Fruit fly (Drosophila melanogaster) whole organism, embryonic: ENCODE results near the gene stet.

Source experiments
- ATbp ChIP-seq: fragments of 200-800 bp; sonication (Bioruptor generic); optimal IDR thresholded peaks from 2 replicates; lab custom pipeline; 2017; ENCODE audit warnings: missing biosample characterization, mild to moderate bottlenecking, missing genetic modification characterization, missing genetic modification reagents
- CG12155 ChIP-seq: fragments of 200-800 bp; sonication (Bioruptor generic); optimal IDR thresholded peaks from 3 replicates; lab custom pipeline; 2016; ENCODE audit warnings: missing biosample characterization, missing genetic modification characterization
- CG12942 ChIP-seq: fragments of 200-800 bp; sonication (Bioruptor generic); optimal IDR thresholded peaks from 3 replicates; lab custom pipeline; 2016; ENCODE audit warnings: missing biosample characterization, missing genetic modification characterization
- CG14710 ChIP-seq: fragments of 200-800 bp; sonication (Bioruptor generic); optimal IDR thresholded peaks from 3 replicates; lab custom pipeline; 2019; ENCODE audit warnings: missing biosample characterization, mild to moderate bottlenecking, missing genetic modification characterization, moderate library complexity
- CG14860 ChIP-seq: fragments of 200-800 bp; sonication (Bioruptor generic); IDR thresholded peaks from 3 replicates; pipeline ENCODE4 v1.3.6; 2022; ENCODE audit warnings: missing biosample characterization, missing genetic modification characterization; ENCODE audit not compliant: partially characterized antibody
- CG1602 ChIP-seq: fragments of 200-800 bp; sonication (Bioruptor generic); optimal IDR thresholded peaks from 3 replicates; lab custom pipeline; 2016; ENCODE audit warnings: missing biosample characterization, missing genetic modification characterization
- CG16813 ChIP-seq: fragments of 200-800 bp; sonication (Bioruptor generic); IDR thresholded peaks from 3 replicates; pipeline ENCODE4 v1.3.6; 2022; ENCODE audit warnings: missing biosample characterization, missing genetic modification characterization; ENCODE audit not compliant: partially characterized antibody
- CG16815 ChIP-seq: fragments of 200-800 bp; sonication (Bioruptor generic); optimal IDR thresholded peaks from 3 replicates; lab custom pipeline; 2017; ENCODE audit warnings: missing biosample characterization, mild to moderate bottlenecking, missing genetic modification characterization
- CG17328 ChIP-seq: fragments of 200-800 bp; sonication (Bioruptor generic); IDR thresholded peaks from 2 replicates; pipeline ENCODE4 v1.3.6; 2022; ENCODE audit warnings: missing biosample characterization, missing genetic modification characterization
- CG2712 ChIP-seq: fragments of 200-800 bp; optimal IDR thresholded peaks from 3 replicates; lab custom pipeline; 2019; ENCODE audit warnings: missing biosample characterization, mild to moderate bottlenecking, missing genetic modification characterization, moderate library complexity
- CG2889 ChIP-seq: fragments of 200-800 bp; sonication (Bioruptor generic); IDR thresholded peaks from 3 replicates; pipeline ENCODE4 v1.3.6; 2022; ENCODE audit warnings: missing biosample characterization, missing genetic modification characterization
- CG30403 ChIP-seq: fragments of 200-800 bp; sonication (Bioruptor generic); optimal IDR thresholded peaks from 3 replicates; lab custom pipeline; 2016; ENCODE audit warnings: missing biosample characterization, missing genetic modification characterization
- CG31224 ChIP-seq: fragments of 200-800 bp; sonication (Bioruptor generic); IDR thresholded peaks from 2 replicates; pipeline ENCODE4 v1.3.6; 2022; ENCODE audit warnings: missing biosample characterization, missing genetic modification characterization
- CG33213 ChIP-seq: fragments of 200-800 bp; sonication (Bioruptor generic); optimal IDR thresholded peaks from 3 replicates; lab custom pipeline; 2016; ENCODE audit warnings: missing biosample characterization, missing genetic modification characterization
- CG5953 ChIP-seq: fragments of 200-800 bp; sonication (Bioruptor generic); IDR thresholded peaks from 2 replicates; pipeline ENCODE4 v1.3.6; 2022; ENCODE audit warnings: missing biosample characterization, missing genetic modification characterization
- CG6654 ChIP-seq: fragments of 200-800 bp; sonication (Bioruptor generic); optimal IDR thresholded peaks from 2 replicates; lab custom pipeline; 2017; ENCODE audit warnings: missing biosample characterization, mild to moderate bottlenecking, missing genetic modification characterization
- CG6791 ChIP-seq: fragments of 200-800 bp; sonication (Bioruptor generic); IDR thresholded peaks from 3 replicates; pipeline ENCODE4 v1.3.6; 2022; ENCODE audit warnings: missing biosample characterization, missing genetic modification characterization; ENCODE audit not compliant: partially characterized antibody
- CG7372 ChIP-seq: fragments of 200-800 bp; sonication (Bioruptor generic); IDR thresholded peaks from 2 replicates; pipeline ENCODE4 v1.3.6; 2022; ENCODE audit warnings: missing biosample characterization, missing genetic modification characterization
- Drgx ChIP-seq: fragments of 200-800 bp; sonication (Bioruptor generic); IDR thresholded peaks from 2 replicates; pipeline ENCODE4 v1.3.6; 2022; ENCODE audit warnings: missing biosample characterization, missing genetic modification characterization
- E2f1 ChIP-seq: fragments of 200-800 bp; sonication (Bioruptor generic); IDR thresholded peaks from 2 replicates; pipeline ENCODE4 v1.3.6; 2022; ENCODE audit warnings: missing biosample characterization, missing genetic modification characterization
- Ets65A ChIP-seq: fragments of 200-800 bp; sonication (Bioruptor generic); peaks from one replicate; lab custom pipeline; 2016; ENCODE audit warnings: missing biosample characterization, missing genetic modification characterization
- HLH4C ChIP-seq: fragments of 200-800 bp; sonication (Bioruptor generic); IDR thresholded peaks from 3 replicates; pipeline ENCODE4 v1.3.6; 2022; ENCODE audit warnings: missing biosample characterization, missing genetic modification characterization; ENCODE audit not compliant: partially characterized antibody
- HLHmδ ChIP-seq: fragments of 200-800 bp; sonication (Bioruptor generic); optimal IDR thresholded peaks from 2 replicates; lab custom pipeline; 2018; ENCODE audit warnings: missing biosample characterization, mild to moderate bottlenecking, missing genetic modification characterization, moderate library complexity
- Hr3 ChIP-seq: fragments of 200-800 bp; sonication (Bioruptor generic); optimal IDR thresholded peaks from 3 replicates; lab custom pipeline; 2016; ENCODE audit warnings: missing biosample characterization, missing genetic modification characterization
- Sox100B ChIP-seq: fragments of 200-800 bp; sonication (Bioruptor generic); optimal IDR thresholded peaks from 3 replicates; lab custom pipeline; 2018; ENCODE audit warnings: missing biosample characterization, mild to moderate bottlenecking, missing genetic modification characterization
- chinmo ChIP-seq: fragments of 200-800 bp; sonication (Bioruptor generic); IDR thresholded peaks from 4 replicates; pipeline ENCODE4 v1.3.6; 2022; ENCODE audit warnings: missing biosample characterization, missing genetic modification characterization; ENCODE audit not compliant: partially characterized antibody
- crol ChIP-seq: fragments of 200-800 bp; sonication (Bioruptor generic); IDR thresholded peaks from 2 replicates; pipeline ENCODE4 v1.3.6; 2022; ENCODE audit warnings: missing biosample characterization, missing genetic modification characterization
- dimm ChIP-seq: fragments of 200-800 bp; sonication (Bioruptor generic); IDR thresholded peaks from 2 replicates; pipeline ENCODE4 v1.3.6; 2022; ENCODE audit warnings: missing biosample characterization, missing genetic modification characterization
- dysf ChIP-seq: fragments of 200-800 bp; sonication (Bioruptor generic); IDR thresholded peaks from 3 replicates; pipeline ENCODE4 v1.3.6; 2022; ENCODE audit warnings: missing biosample characterization, missing genetic modification characterization
- gcm2 ChIP-seq: fragments of 200-800 bp; sonication (Bioruptor generic); optimal IDR thresholded peaks from 2 replicates; lab custom pipeline; 2016; ENCODE audit warnings: missing biosample characterization, missing genetic modification characterization
- grau ChIP-seq: fragments of 200-800 bp; optimal IDR thresholded peaks from 3 replicates; lab custom pipeline; 2019; ENCODE audit warnings: missing biosample characterization, mild to moderate bottlenecking, missing genetic modification characterization, moderate library complexity
- gsb ChIP-seq: fragments of 200-800 bp; sonication (Bioruptor generic); IDR thresholded peaks from 2 replicates; pipeline ENCODE4 v1.3.6; 2022; ENCODE audit warnings: missing biosample characterization, missing genetic modification characterization
- ham ChIP-seq: fragments of 200-800 bp; sonication (Bioruptor generic); IDR thresholded peaks from 2 replicates; pipeline ENCODE4 v1.3.6; 2022; ENCODE audit warnings: missing biosample characterization, missing genetic modification characterization
- inv ChIP-seq: fragments of 200-800 bp; sonication (Bioruptor generic); IDR thresholded peaks from 2 replicates; pipeline ENCODE4 v1.3.6; 2022; ENCODE audit warnings: missing biosample characterization, missing genetic modification characterization; ENCODE audit not compliant: partially characterized antibody
- klu ChIP-seq: fragments of 200-800 bp; sonication (Bioruptor generic); IDR thresholded peaks from 2 replicates; pipeline ENCODE4 v1.3.6; 2022; ENCODE audit warnings: missing biosample characterization, missing genetic modification characterization
- nerfin-2 ChIP-seq: fragments of 200-800 bp; sonication (Bioruptor generic); IDR thresholded peaks from 2 replicates; pipeline ENCODE4 v1.3.6; 2022; ENCODE audit warnings: missing biosample characterization, missing genetic modification characterization; ENCODE audit not compliant: partially characterized antibody
- ro ChIP-seq: fragments of 200-800 bp; sonication (Bioruptor generic); IDR thresholded peaks from 2 replicates; pipeline ENCODE4 v1.3.6; 2022; ENCODE audit warnings: missing biosample characterization, missing genetic modification characterization
- tio ChIP-seq: fragments of 200-800 bp; sonication (Bioruptor generic); optimal IDR thresholded peaks from 2 replicates; lab custom pipeline; 2017; ENCODE audit warnings: missing biosample characterization, missing genetic modification characterization, inconsistent platforms
- twi ChIP-seq: fragments of 200-800 bp; optimal IDR thresholded peaks from 2 replicates; lab custom pipeline; 2019; ENCODE audit warnings: missing biosample characterization, mild to moderate bottlenecking, missing genetic modification characterization, moderate library complexity
- zen ChIP-seq: fragments of 200-800 bp; sonication (Bioruptor generic); optimal IDR thresholded peaks from 3 replicates; lab custom pipeline; 2018; ENCODE audit warnings: missing biosample characterization, mild to moderate bottlenecking, missing genetic modification characterization, moderate library complexity
- zf30C ChIP-seq: fragments of 200-800 bp; sonication (Bioruptor generic); optimal IDR thresholded peaks from 3 replicates; lab custom pipeline; 2018; ENCODE audit warnings: missing biosample characterization, mild to moderate bottlenecking, missing genetic modification characterization

stet gene

dm6 chr3L:1477319-1477718 lies 12.0 kb downstream of the stet start, which contains the start of gene robl62A:
Gene robl62A, plus strand, starts transcription at chr3L:1477619.
- TF ChIP-seq CG33213 (GFP tag; lab: Kevin White, UChicago) = no peak
- TF ChIP-seq E2f1 (GFP tag; lab: Robert Waterston, UW) = no peak
- no peak for TF ChIP-seq dimm (GFP tag; lab: Robert Waterston, UW)
- no peak for TF ChIP-seq gsb (GFP tag; lab: Robert Waterston, UW)

dm6 chr3L:1475157-1475556 lies 14.2 kb downstream of the stet start, which contains the start of gene Ptp61F:
Gene Ptp61F, minus strand, starts transcription at chr3L:1475257.
- TF ChIP-seq gcm2 (GFP tag; lab: Kevin White, UChicago) (no peak), crol (GFP tag; lab: Robert Waterston, UW) (0 out of 2 replicates have a peak, but pooled peaks have one; percentile 0), CG14710 (tag; lab: Kevin White, UChicago) (peak; percentile 48)

dm6 chr3L:1471960-1472359 lies 17.4 kb downstream of the stet start, which contains the start of gene Naa30B:
Gene Naa30B, minus strand, starts transcription at chr3L:1472060.
- TF ChIP-seq zen (tag; lab: Kevin White, UChicago) = peak; percentile 17
- no peak for TF ChIP-seq CG12942 (GFP tag; lab: Kevin White, UChicago)

dm6 chr3L:1471037-1471436 lies 18.3 kb downstream of the stet start:
- TF ChIP-seq zen (tag; lab: Kevin White, UChicago) (peak; percentile 94), CG7372 (no peak), klu (GFP tag; lab: Robert Waterston, UW) (0 out of 2 replicates have a peak, but pooled peaks have one; percentile 17), HLHmδ (GFP tag; lab: Kevin White, UChicago) (no peak), Sox100B (GFP tag; lab: Kevin White, UChicago) (no peak), tio (GFP tag; lab: Kevin White, UChicago) (no peak), CG33213 (GFP tag; lab: Kevin White, UChicago) (no peak)

- TF ChIP-seq inv = peak; percentile 20; the same call in 1 of the 2 replicates
- peak; percentile 59 for TF ChIP-seq CG16813
- no peak for TF ChIP-seq CG16815 (GFP tag; lab: Kevin White, UChicago)
- no peak for TF ChIP-seq Hr3 (GFP tag; lab: Kevin White, UChicago)
- 0 out of 3 replicates have a peak, but pooled peaks have one; percentile 16 for TF ChIP-seq CG6791
- no peak for TF ChIP-seq ro
- TF ChIP-seq ATbp (GFP tag; lab: Kevin White, UChicago) = no peak
- peak; percentile 21; the same call in 1 of the 2 replicates for TF ChIP-seq nerfin-2
- peak; percentile 51 for TF ChIP-seq HLH4C (GFP tag; lab: Robert Waterston, UW)
- no peak for TF ChIP-seq CG14710 (tag; lab: Kevin White, UChicago)
- 0 out of 3 replicates have a peak, but pooled peaks have one; percentile 28 for TF ChIP-seq CG14860
- no peak for TF ChIP-seq CG1602 (GFP tag; lab: Kevin White, UChicago)
- TF ChIP-seq, all 482 proteins: peak for 6
Observed at dm6 chr3L:1469241-1469640, 20.1 kb downstream of the stet start.

- no peak for TF ChIP-seq CG6654 (GFP tag; lab: Kevin White, UChicago)
- TF ChIP-seq CG2889 (GFP tag; lab: Robert Waterston, UW) = 0 out of 3 replicates have a peak, but pooled peaks have one; percentile 34
- TF ChIP-seq CG30403 (GFP tag; lab: Kevin White, UChicago) = peak; percentile 25
- peak; percentile 21; the same call in 1 of the 2 replicates for TF ChIP-seq CG17328 (GFP tag; lab: Robert Waterston, UW)
- TF ChIP-seq zf30C (GFP tag; lab: Kevin White, UChicago) = peak; percentile 78
- TF ChIP-seq ATbp (GFP tag; lab: Kevin White, UChicago) = peak; percentile 43
- peak; percentile 22; the same call in 1 of the 3 replicates for TF ChIP-seq dysf
- TF ChIP-seq CG5953 (GFP tag; lab: Robert Waterston, UW) = 0 out of 2 replicates have a peak, but pooled peaks have one; percentile 13
- TF ChIP-seq CG12155 (GFP tag; lab: Kevin White, UChicago) = peak; percentile 0
- no peak for TF ChIP-seq chinmo (GFP tag; lab: Robert Waterston, UW)
- TF ChIP-seq CG2712 (tag; lab: Kevin White, UChicago) = peak; percentile 49
- TF ChIP-seq grau = peak; percentile 4
- peak; percentile 13 for TF ChIP-seq Sox100B (GFP tag; lab: Kevin White, UChicago)
- no peak for TF ChIP-seq ham
- TF ChIP-seq twi (tag; lab: Kevin White, UChicago) = no peak
- peak; percentile 57; the same call in 1 of the 2 replicates for TF ChIP-seq Drgx (GFP tag; lab: Robert Waterston, UW)
- TF ChIP-seq CG31224 (GFP tag; lab: Robert Waterston, UW) = 0 out of 2 replicates have a peak, but pooled peaks have one; percentile 8
- peak; percentile 25 for TF ChIP-seq Ets65A (GFP tag; lab: Kevin White, UChicago)
Observed at dm6 chr3L:1464465-1464864, 24.9 kb downstream of the stet start.
